Worm (Caenorhabditis elegans): ENCODE results near the gene Y105C5A.9.

DNA sequence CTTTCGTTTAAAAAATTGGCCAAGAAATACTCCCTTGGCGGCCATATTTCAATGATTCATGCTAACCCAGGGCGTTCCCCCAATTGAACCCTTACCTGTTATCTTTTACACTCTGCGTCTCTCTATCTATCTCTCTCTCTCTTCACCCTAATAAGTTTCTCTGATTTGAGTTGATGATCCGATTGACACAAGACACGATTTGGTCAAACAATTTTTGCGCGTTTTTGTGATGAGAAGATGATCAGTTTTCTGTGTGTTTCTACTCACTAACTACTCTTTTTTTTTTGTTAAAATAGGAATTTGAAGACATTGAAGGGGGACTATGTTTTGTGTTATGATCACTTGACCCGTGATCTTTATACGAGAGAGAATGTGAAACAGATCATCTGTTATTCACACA, 41.7 kb downstream of the Y105C5A.9 start:
- TF ChIP-seq gei-8 (GFP tag; optimal IDR thresholded peaks at IDR 0.05) (no peak), aha-1 (tag) (peak; percentile 74)

All from whole organism, L4 larva.